Fruit fly (Drosophila melanogaster) whole organism, adult: ENCODE measurements around the gene stnA.

ENCODE experiments used
- CG11617 ChIP-seq: fragments of 200-800 bp; sonication (Bioruptor generic); optimal IDR thresholded peaks from 2 replicates; lab custom pipeline; 2017; ENCODE audit warnings: mild to moderate bottlenecking, missing biosample characterization, missing genetic modification reagents, missing genetic modification characterization
- CG12768 ChIP-seq: fragments of 200-800 bp; sonication (Bioruptor generic); optimal IDR thresholded peaks from 2 replicates; lab custom pipeline; 2017; ENCODE audit warnings: missing biosample characterization, missing genetic modification characterization, mild to moderate bottlenecking, moderate library complexity, missing genetic modification reagents
- CG14711 ChIP-seq: fragments of 200-800 bp; sonication (Bioruptor generic); optimal IDR thresholded peaks from 2 replicates; lab custom pipeline; 2018; ENCODE audit warnings: missing biosample characterization, mild to moderate bottlenecking, missing genetic modification characterization, moderate library complexity
- CG1620 ChIP-seq: fragments of 200-800 bp; sonication (Bioruptor generic); optimal IDR thresholded peaks from 2 replicates; lab custom pipeline; 2016; ENCODE audit warnings: missing biosample characterization, missing genetic modification characterization
- CG33017 ChIP-seq: fragments of 200-800 bp; sonication (Bioruptor generic); optimal IDR thresholded peaks from 2 replicates; lab custom pipeline; 2018; ENCODE audit warnings: missing biosample characterization, mild to moderate bottlenecking, missing genetic modification characterization, moderate library complexity
- CG5204 ChIP-seq: fragments of 200-800 bp; sonication (Bioruptor generic); optimal IDR thresholded peaks from 2 replicates; lab custom pipeline; 2016; ENCODE audit warnings: missing biosample characterization, missing genetic modification characterization
- CG7045 ChIP-seq: fragments of 200-800 bp; sonication (Bioruptor generic); optimal IDR thresholded peaks from 2 replicates; lab custom pipeline; 2017; ENCODE audit warnings: missing biosample characterization, mild to moderate bottlenecking, missing genetic modification characterization
- CG7101 ChIP-seq: fragments of 200-800 bp; sonication (Bioruptor generic); optimal IDR thresholded peaks from 2 replicates; lab custom pipeline; 2018; ENCODE audit warnings: missing biosample characterization, mild to moderate bottlenecking, missing genetic modification characterization, moderate library complexity
- Clk ChIP-seq: fragments of 200-800 bp; sonication (Bioruptor generic); optimal IDR thresholded peaks from 2 replicates; lab custom pipeline; 2017; ENCODE audit warnings: missing biosample characterization, missing genetic modification characterization
- Crg-1 ChIP-seq: fragments of 200-800 bp; sonication (Bioruptor generic); optimal IDR thresholded peaks from 2 replicates; lab custom pipeline; 2016; ENCODE audit warnings: missing biosample characterization, missing genetic modification characterization
- Hr96 ChIP-seq: fragments of 200-800 bp; sonication (Bioruptor generic); optimal IDR thresholded peaks from 2 replicates; lab custom pipeline; 2016; ENCODE audit warnings: missing biosample characterization, missing genetic modification characterization
- Mnt ChIP-seq: fragments of 200-800 bp; sonication (Bioruptor generic); optimal IDR thresholded peaks from 2 replicates; lab custom pipeline; 2016; ENCODE audit warnings: missing biosample characterization, mild to moderate bottlenecking, missing genetic modification characterization
- bab1 ChIP-seq: fragments of 200-800 bp; sonication (Bioruptor generic); optimal IDR thresholded peaks from 3 replicates; lab custom pipeline; 2019; ENCODE audit warnings: missing biosample characterization, mild to moderate bottlenecking, missing genetic modification characterization, moderate library complexity
- cic ChIP-seq: fragments of 200-800 bp; sonication (Bioruptor generic); optimal IDR thresholded peaks from 2 replicates; lab custom pipeline; 2017; ENCODE audit warnings: missing biosample characterization, mild to moderate bottlenecking, missing genetic modification characterization, moderate library complexity
- cnc ChIP-seq, 2 experiments: fragments of >200 bp; optimal IDR thresholded peaks; 2 replicates each; lab custom pipeline; 2017
- kay ChIP-seq: fragments of 200-800 bp; sonication (Bioruptor generic); peaks from one replicate; lab custom pipeline; 2016; ENCODE audit warnings: missing biosample characterization, missing genetic modification characterization, borderline replicate concordance
- ovo ChIP-seq: fragments of 200-800 bp; sonication (Bioruptor generic); optimal IDR thresholded peaks from 2 replicates; lab custom pipeline; 2016; ENCODE audit warnings: missing biosample characterization, missing genetic modification characterization
- pad ChIP-seq: fragments of 200-800 bp; sonication (Bioruptor generic); optimal IDR thresholded peaks from 3 replicates; lab custom pipeline; 2017; ENCODE audit warnings: missing biosample characterization, missing genetic modification characterization, mild to moderate bottlenecking, moderate library complexity, missing genetic modification reagents
- tj ChIP-seq: fragments of 200-800 bp; sonication (Bioruptor generic); optimal IDR thresholded peaks from 3 replicates; lab custom pipeline; 2017; ENCODE audit warnings: missing biosample characterization, mild to moderate bottlenecking, missing genetic modification characterization, moderate library complexity
- toe ChIP-seq: fragments of 200-800 bp; sonication (Bioruptor generic); optimal IDR thresholded peaks from 2 replicates; lab custom pipeline; 2016; ENCODE audit warnings: missing biosample characterization, missing genetic modification characterization

stnA gene

dm6 chrX:23010651-23011050, 6.2 kb upstream of the stnA start:
- TF ChIP-seq cnc (optimal IDR thresholded peaks at IDR 0.05; lab: Kevin White, UChicago) = no peak
- TF ChIP-seq CG12768 (GFP tag; lab: Kevin White, UChicago) = no peak
- no peak for TF ChIP-seq CG1620 (GFP tag; lab: Kevin White, UChicago)
- no peak for TF ChIP-seq kay (GFP tag; lab: Kevin White, UChicago)
- peak; percentile 55 for TF ChIP-seq Hr96
- TF ChIP-seq CG7101 = peak; percentile 34
- peak; percentile 40 for TF ChIP-seq Mnt (GFP tag; lab: Kevin White, UChicago)
- TF ChIP-seq cic (GFP tag; lab: Kevin White, UChicago) = no peak
- TF ChIP-seq toe (GFP tag; lab: Kevin White, UChicago) = no peak
- TF ChIP-seq tj = no peak
- no peak for TF ChIP-seq CG5204 (GFP tag; lab: Kevin White, UChicago)
- TF ChIP-seq Crg-1 (GFP tag; lab: Kevin White, UChicago) = no peak
- TF ChIP-seq Clk = no peak
- TF ChIP-seq CG14711 (tag; lab: Kevin White, UChicago) = peak; percentile 1
- peak; percentile 23 for TF ChIP-seq CG11617 (GFP tag; lab: Kevin White, UChicago)
- no peak for TF ChIP-seq bab1 (GFP tag; lab: Kevin White, UChicago)

dm6 chrX:23007399-23007798, 3.0 kb upstream of the stnA start:
- TF ChIP-seq CG1620 (GFP tag; lab: Kevin White, UChicago) = no peak
- peak; percentile 15 for TF ChIP-seq toe (GFP tag; lab: Kevin White, UChicago)

- TF ChIP-seq CG11617 (GFP tag; lab: Kevin White, UChicago) = no peak
- TF ChIP-seq bab1 (GFP tag; lab: Kevin White, UChicago) = no peak
- no peak for TF ChIP-seq Crg-1 (GFP tag; lab: Kevin White, UChicago)
- TF ChIP-seq Clk = no peak
- no peak for TF ChIP-seq ovo (GFP tag; lab: Kevin White, UChicago)
- TF ChIP-seq CG1620 (GFP tag; lab: Kevin White, UChicago) = no peak
- no peak for TF ChIP-seq pad (GFP tag; lab: Kevin White, UChicago)
- TF ChIP-seq toe (GFP tag; lab: Kevin White, UChicago) = no peak
- no peak for TF ChIP-seq CG33017 (tag; lab: Kevin White, UChicago)
- no peak for TF ChIP-seq CG7101
- no peak for TF ChIP-seq Mnt (GFP tag; lab: Kevin White, UChicago)
- TF ChIP-seq CG14711 (tag; lab: Kevin White, UChicago) = no peak
- TF ChIP-seq Hr96 = no peak
- no peak for TF ChIP-seq cic (GFP tag; lab: Kevin White, UChicago)
- TF ChIP-seq CG5204 (GFP tag; lab: Kevin White, UChicago) = no peak
Observed at dm6 chrX:23006925-23007324, 2.5 kb upstream of the stnA start.

dm6 chrX:22981508-22981907, 22.9 kb downstream of the stnA start:
- TF ChIP-seq pad (GFP tag; lab: Kevin White, UChicago) (no peak), CG1620 (GFP tag; lab: Kevin White, UChicago) (no peak), tj (no peak), Mnt (GFP tag; lab: Kevin White, UChicago) (no peak), ovo (GFP tag; lab: Kevin White, UChicago) (no peak), cnc (optimal IDR thresholded peaks at IDR 0.05; lab: Kevin White, UChicago) (no peak), toe (GFP tag; lab: Kevin White, UChicago) (no peak), CG12768 (GFP tag; lab: Kevin White, UChicago) (no peak), CG14711 (tag; lab: Kevin White, UChicago) (no peak), kay (GFP tag; lab: Kevin White, UChicago) (no peak), Clk (no peak), Crg-1 (GFP tag; lab: Kevin White, UChicago) (no peak), CG11617 (GFP tag; lab: Kevin White, UChicago) (no peak), CG7045 (GFP tag; lab: Kevin White, UChicago) (no peak), CG5204 (GFP tag; lab: Kevin White, UChicago) (no peak), bab1 (GFP tag; lab: Kevin White, UChicago) (no peak)

DNA sequence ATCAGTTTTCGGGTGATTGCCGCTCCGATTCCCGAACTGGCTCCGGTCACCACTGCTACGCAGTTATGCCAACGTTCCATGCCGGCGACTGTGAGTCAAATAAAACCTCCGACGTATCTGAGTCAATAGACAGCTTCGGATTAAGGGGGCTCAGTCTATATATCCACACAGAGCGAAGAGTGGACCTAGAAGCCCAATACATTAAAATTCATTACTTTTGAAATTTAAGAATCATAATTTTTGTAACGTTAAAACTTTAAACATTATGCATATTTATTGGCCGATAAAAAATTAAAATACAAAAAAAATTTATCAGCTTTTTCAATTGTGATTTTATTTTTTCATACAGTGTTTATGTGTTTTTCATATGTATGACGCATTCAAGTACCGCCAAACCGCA, 42.2 kb downstream of the stnA start, which contains the start of gene CG40485:
Gene CG40485 (minus strand): TSS at position 101 of the 400 bp plus-strand sequence.
- TF ChIP-seq CG11617 (GFP tag; lab: Kevin White, UChicago) (no peak), Crg-1 (GFP tag; lab: Kevin White, UChicago) (no peak), ovo (GFP tag; lab: Kevin White, UChicago) (no peak), pad (GFP tag; lab: Kevin White, UChicago) (no peak), Hr96 (no peak)

DNA sequence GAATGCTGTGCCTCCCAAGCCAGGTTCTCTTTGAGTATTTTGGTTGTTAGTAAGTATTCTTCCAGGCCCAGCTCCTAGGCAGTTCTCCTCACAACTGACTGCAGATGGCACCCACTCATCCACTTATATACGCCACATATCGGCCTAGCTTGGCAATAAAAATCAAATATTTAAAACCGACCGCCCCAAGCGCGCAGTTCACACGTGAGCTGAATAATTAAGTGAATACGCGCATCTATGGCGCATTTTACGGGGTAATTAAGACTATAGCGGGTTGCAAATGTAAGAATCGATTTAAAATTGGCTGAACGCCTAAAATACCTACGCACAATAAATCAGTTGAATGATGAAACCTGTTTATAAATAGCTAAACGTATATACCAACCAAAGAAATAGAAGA, 44.5 kb downstream of the stnA start, which contains the start of gene CG40486:
Gene CG40486 (minus strand): TSS at position 101 of the 400 bp plus-strand sequence.
- TF ChIP-seq Clk (no peak), CG11617 (GFP tag; lab: Kevin White, UChicago) (no peak)

DNA sequence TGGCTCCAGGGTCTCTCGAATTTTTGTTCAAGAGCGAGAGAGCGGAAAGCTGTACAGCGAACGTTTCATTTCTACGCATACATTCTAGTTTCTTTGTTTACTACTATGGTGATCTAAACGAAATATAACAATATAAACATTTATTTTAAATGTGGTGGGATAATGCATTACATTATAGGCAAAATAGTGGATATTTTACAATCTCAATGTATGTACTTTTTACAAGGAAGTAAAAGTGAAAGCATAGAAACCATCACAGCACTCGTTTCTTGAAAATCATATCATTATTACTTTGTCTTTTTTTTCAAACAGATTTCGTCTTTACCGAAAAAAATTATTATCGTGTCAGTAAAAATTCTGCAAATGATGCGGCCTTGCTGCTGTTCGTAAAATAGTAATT, 59.4 kb downstream of the stnA start, which contains the start of gene Cnep1r1:
Gene Cnep1r1 (plus strand): TSS at position 301 of the 400 bp plus-strand sequence.
- no peak for TF ChIP-seq CG33017 (tag; lab: Kevin White, UChicago)
- no peak for TF ChIP-seq CG1620 (GFP tag; lab: Kevin White, UChicago)
- no peak for TF ChIP-seq pad (GFP tag; lab: Kevin White, UChicago)
- no peak for TF ChIP-seq toe (GFP tag; lab: Kevin White, UChicago)
- no peak for TF ChIP-seq CG11617 (GFP tag; lab: Kevin White, UChicago)
- no peak for TF ChIP-seq kay (GFP tag; lab: Kevin White, UChicago)
- no peak for TF ChIP-seq CG7045 (GFP tag; lab: Kevin White, UChicago)
- no peak for TF ChIP-seq Clk
- TF ChIP-seq cnc (optimal IDR thresholded peaks at IDR 0.05; lab: Kevin White, UChicago) = no peak
- TF ChIP-seq Mnt (GFP tag; lab: Kevin White, UChicago) = no peak
- TF ChIP-seq CG7101 = no peak
- no peak for TF ChIP-seq cic (GFP tag; lab: Kevin White, UChicago)
